Fruit fly (Drosophila melanogaster): Measurements from ENCODE around the gene CG33169.

DNA sequence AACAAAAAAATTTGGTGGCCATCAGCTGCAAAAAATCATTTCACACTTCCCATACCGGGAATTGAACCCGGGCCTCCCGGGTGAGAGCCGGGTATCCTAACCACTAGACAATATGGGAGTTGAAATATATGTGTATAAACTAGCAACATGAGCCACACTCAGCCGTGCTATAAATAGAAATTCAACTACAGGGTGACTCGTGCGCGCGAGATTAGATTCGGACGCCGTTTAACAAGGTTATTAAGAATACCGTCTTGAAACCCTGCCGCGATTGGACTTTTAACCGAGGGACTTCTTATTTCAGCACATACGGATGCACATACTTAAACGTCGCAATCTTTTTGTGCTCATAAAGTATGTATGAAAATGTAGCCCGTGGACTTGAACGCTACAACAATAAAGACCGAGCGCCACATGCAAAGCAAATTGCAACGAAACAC is 16.0 kb upstream of the CG33169 start:
- TF ChIP-seq psq (optimal IDR thresholded peaks at IDR 0.05) (no peak), pan (optimal IDR thresholded peaks at IDR 0.05) (no peak)
